Fruit fly (Drosophila melanogaster): ENCODE data around the gene Sgs8.

Gene Sgs8

DNA sequence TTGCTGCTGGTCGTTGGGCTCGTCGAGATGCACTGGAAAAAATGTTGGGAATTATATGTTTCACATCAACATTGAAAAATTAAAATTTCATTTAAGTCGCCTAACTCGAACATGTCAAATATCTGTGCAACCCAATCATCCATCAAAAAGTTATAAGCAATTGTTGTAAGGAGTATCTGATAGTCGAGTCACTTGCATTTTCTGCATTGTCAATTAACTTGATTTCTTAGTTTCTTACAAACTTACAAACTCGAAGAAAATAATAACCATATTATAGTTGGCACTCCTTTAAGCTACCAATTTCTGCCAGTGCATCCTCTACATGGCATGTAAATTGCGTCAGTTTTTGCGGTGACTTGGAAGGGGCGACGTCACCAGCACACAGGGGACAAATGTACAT is 26.1 kb downstream of the Sgs8 start (continued):
- TF ChIP-seq prd (optimal IDR thresholded peaks at IDR 0.05) (no peak), prd (GFP tag; IDR thresholded peaks at IDR 0.05) (peak; percentile 61; the same call in 2 of the 3 replicates), CG15601 (tag; optimal IDR thresholded peaks at IDR 0.05) (no peak), nom (GFP tag; optimal IDR thresholded peaks at IDR 0.05) (no peak), CG2129 (GFP tag; IDR thresholded peaks at IDR 0.05; ENCODE audit: partially characterized antibody) (no peak), tap (tag; optimal IDR thresholded peaks at IDR 0.05) (peak; percentile 14), gem (tag; optimal IDR thresholded peaks at IDR 0.05) (peak; percentile 72), exex (tag; optimal IDR thresholded peaks at IDR 0.05) (no peak), CG8924 (tag; optimal IDR thresholded peaks at IDR 0.05) (peak; percentile 45), slp2 (GFP tag; optimal IDR thresholded peaks at IDR 0.05) (no peak), CG13123 (GFP tag; optimal IDR thresholded peaks at IDR 0.05) (no peak), CG7786 (GFP tag; optimal IDR thresholded peaks at IDR 0.05) (no peak), CG17829 (tag; optimal IDR thresholded peaks at IDR 0.05) (peak; percentile 55), Ada2b (GFP tag; IDR thresholded peaks at IDR 0.05) (0 out of 2 replicates have a peak, but pooled peaks have one; percentile 27), ara (GFP tag; IDR thresholded peaks at IDR 0.05) (no peak), CG3847 (GFP tag; IDR thresholded peaks at IDR 0.05) (0 out of 2 replicates have a peak, but pooled peaks have one; percentile 9), CG11398 (GFP tag; optimal IDR thresholded peaks at IDR 0.05) (no peak), CG1792 (GFP tag; optimal IDR thresholded peaks at IDR 0.05) (no peak), abd-A (tag; optimal IDR thresholded peaks at IDR 0.05) (no peak), CG1024 (GFP tag; IDR thresholded peaks at IDR 0.05) (no peak), CG15011 (GFP tag; optimal IDR thresholded peaks at IDR 0.05) (no peak), fd3F (GFP tag; optimal IDR thresholded peaks at IDR 0.05) (no peak), ato (GFP tag; IDR thresholded peaks at IDR 0.05; ENCODE audit: partially characterized antibody) (no peak), Camta (GFP tag; optimal IDR thresholded peaks at IDR 0.05) (no peak), CG6854 (GFP tag; optimal IDR thresholded peaks at IDR 0.05) (no peak), dysf (GFP tag; IDR thresholded peaks at IDR 0.05) (no peak; the same call in 2 of the 3 replicates), HLH54F (GFP tag; optimal IDR thresholded peaks at IDR 0.05) (peak; percentile 34), CG2712 (tag; optimal IDR thresholded peaks at IDR 0.05) (peak; percentile 68), CG31365 (tag; optimal IDR thresholded peaks at IDR 0.05) (no peak), CG14014 (GFP tag; IDR thresholded peaks at IDR 0.05) (no peak), pan (optimal IDR thresholded peaks at IDR 0.05) (no peak), pan (GFP tag; optimal IDR thresholded peaks at IDR 0.05 in 1 of 2, IDR thresholded peaks at IDR 0.05 in 1 of 2) (peak in 1 of 2 experiments; percentile 23), CG2202 (tag; optimal IDR thresholded peaks at IDR 0.05) (no peak), CG17802 (tag; optimal IDR thresholded peaks at IDR 0.05) (peak; percentile 12), ssp (GFP tag; IDR thresholded peaks at IDR 0.05) (no peak), CG6254 (GFP tag; optimal IDR thresholded peaks at IDR 0.05) (peak; percentile 27), CG1647 (GFP tag; optimal IDR thresholded peaks at IDR 0.05) (no peak), CG1233 (GFP tag; optimal IDR thresholded peaks at IDR 0.05) (peak; percentile 19), Bteb2 (GFP tag; optimal IDR thresholded peaks at IDR 0.05) (no peak), CG15073 (GFP tag; optimal IDR thresholded peaks at IDR 0.05) (no peak), TFAM (GFP tag; optimal IDR thresholded peaks at IDR 0.05) (no peak), tx (GFP tag; optimal IDR thresholded peaks at IDR 0.05) (peak; percentile 32), Bdp1 (GFP tag; optimal IDR thresholded peaks at IDR 0.05) (no peak), schlank (tag; optimal IDR thresholded peaks at IDR 0.05) (no peak), CG17328 (GFP tag; IDR thresholded peaks at IDR 0.05) (peak; percentile 33; the same call in 1 of the 2 replicates), HLH3B (GFP tag; IDR thresholded peaks at IDR 0.05) (no peak), Adf1 (GFP tag; IDR thresholded peaks at IDR 0.05) (no peak), vvl (GFP tag; IDR thresholded peaks at IDR 0.05) (peak; percentile 33; the same call in 1 of the 2 replicates), CG13287 (GFP tag; IDR thresholded peaks at IDR 0.05; ENCODE audit: partially characterized antibody) (no peak), CG4360 (GFP tag; IDR thresholded peaks at IDR 0.05) (no peak), CG14050 (GFP tag; IDR thresholded peaks at IDR 0.05) (no peak), Atf3 (GFP tag; optimal IDR thresholded peaks at IDR 0.05) (no peak)
